Worm (Caenorhabditis elegans): ENCODE data around the gene fbxc-58.

Gene fbxc-58

DNA sequence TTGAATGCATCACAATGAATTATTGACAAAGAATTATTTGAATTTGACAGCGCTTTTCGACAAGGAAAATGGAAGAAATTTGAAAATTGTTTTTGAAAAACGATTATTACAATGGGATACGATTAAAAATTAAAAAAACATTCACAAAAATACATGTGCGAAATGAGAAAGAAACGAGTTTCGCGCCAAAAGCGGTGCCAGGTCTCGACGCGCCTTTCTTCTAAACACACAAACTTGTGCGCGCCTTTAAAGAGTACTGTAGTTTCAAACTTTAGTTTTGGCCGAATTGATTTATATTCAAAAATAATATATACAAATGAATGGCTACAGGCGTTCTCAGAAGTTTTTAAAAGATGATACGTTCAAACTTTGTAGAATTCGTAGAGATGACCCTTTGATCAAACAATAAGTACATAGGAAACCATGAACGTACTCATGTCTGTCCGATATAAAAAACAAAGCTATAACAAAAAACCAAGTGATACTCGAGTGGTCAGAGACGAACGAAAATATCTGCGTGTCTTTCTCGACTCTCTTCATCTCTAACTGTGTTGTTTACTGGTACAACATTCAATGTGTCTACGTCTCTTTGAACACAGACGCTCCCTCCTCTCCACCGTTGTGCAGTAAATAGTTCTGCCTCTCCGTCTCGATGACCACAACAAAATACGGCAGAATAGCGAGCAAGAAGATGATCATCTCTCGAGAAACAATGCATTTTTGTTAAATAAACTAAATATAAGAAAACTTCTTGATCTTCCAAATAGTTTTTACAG is 3.3 kb upstream of the fbxc-58 start (continued):
- TF ChIP-seq ceh-79 (tag; optimal IDR thresholded peaks at IDR 0.05) (no peak), cebp-2 (GFP tag; IDR thresholded peaks at IDR 0.05) (no peak), F33H1.4 (GFP tag; IDR thresholded peaks at IDR 0.05) (peak; percentile 90), hmg-20 (GFP tag; IDR thresholded peaks at IDR 0.05) (no peak), madf-6 (GFP tag; IDR thresholded peaks at IDR 0.05) (peak; percentile 96), B0261.1 (tag; optimal IDR thresholded peaks at IDR 0.05) (no peak), lin-26 (GFP tag; IDR thresholded peaks at IDR 0.05) (no peak), nhr-179 (tag; optimal IDR thresholded peaks at IDR 0.05) (no peak), ztf-3 (GFP tag; optimal IDR thresholded peaks at IDR 0.05) (no peak), madf-10 (tag; optimal IDR thresholded peaks at IDR 0.05) (no peak), mxl-1 (tag; optimal IDR thresholded peaks at IDR 0.05) (no peak), dox-1 (GFP tag; IDR thresholded peaks at IDR 0.05) (0 out of 2 replicates have a peak, but pooled peaks have one; percentile 13), ccch-3 (GFP tag; optimal IDR thresholded peaks at IDR 0.05) (no peak), hlh-12 (tag; optimal IDR thresholded peaks at IDR 0.05) (no peak), T26A5.8 (tag; optimal IDR thresholded peaks at IDR 0.05) (no peak), fkh-3 (tag; optimal IDR thresholded peaks at IDR 0.05) (no peak), tlf-1 (GFP tag; optimal IDR thresholded peaks at IDR 0.05) (peak; percentile 50), nfyb-1 (GFP tag; IDR thresholded peaks at IDR 0.05) (no peak), lag-1 (GFP tag; IDR thresholded peaks at IDR 0.05) (no peak), rcor-1 (GFP tag; IDR thresholded peaks at IDR 0.05) (no peak), chd-7 (tag; optimal IDR thresholded peaks at IDR 0.05) (no peak), ets-4 (GFP tag; optimal IDR thresholded peaks at IDR 0.05) (no peak), Y53F4B.3 (GFP tag; IDR thresholded peaks at IDR 0.05) (no peak), hmg-1.2 (GFP tag; IDR thresholded peaks at IDR 0.05) (peak; percentile 35; the same call in 1 of the 2 replicates), egl-44 (GFP tag; IDR thresholded peaks at IDR 0.05) (no peak), hsf-1 (GFP tag; IDR thresholded peaks at IDR 0.05) (0 out of 2 replicates have a peak, but pooled peaks have one; percentile 16), ztf-25 (GFP tag; IDR thresholded peaks at IDR 0.05) (no peak), egl-18 (GFP tag; IDR thresholded peaks at IDR 0.05) (no peak), ceh-27 (GFP tag; optimal IDR thresholded peaks at IDR 0.05) (peak; percentile 24), Y95B8A.8 (GFP tag; IDR thresholded peaks at IDR 0.05) (no peak), lin-35 (GFP tag; optimal IDR thresholded peaks at IDR 0.05) (no peak), snpc-1.3 (tag; optimal IDR thresholded peaks at IDR 0.05; ENCODE audit: insufficient read depth) (peak; percentile 67), F52B5.7 (tag; optimal IDR thresholded peaks at IDR 0.05) (no peak), egrh-3 (GFP tag; IDR thresholded peaks at IDR 0.05) (no peak), F23B12.7 (tag; optimal IDR thresholded peaks at IDR 0.05; ENCODE audit: insufficient read depth) (no peak), mel-28 (tag; optimal IDR thresholded peaks at IDR 0.05; ENCODE audit: borderline replicate concordance) (no peak), K12H6.12 (tag; optimal IDR thresholded peaks at IDR 0.05) (no peak), hlh-26 (GFP tag; conservative IDR thresholded peaks at IDR 0.05) (no peak), sptf-2 (GFP tag; optimal IDR thresholded peaks at IDR 0.05) (no peak), ceh-91 (GFP tag; IDR thresholded peaks at IDR 0.05) (peak; percentile 76), F57C9.4 (tag; optimal IDR thresholded peaks at IDR 0.05) (no peak), lsy-27 (tag; optimal IDR thresholded peaks at IDR 0.05; ENCODE audit: borderline replicate concordance, insufficient read depth) (no peak), attf-5 (GFP tag; optimal IDR thresholded peaks at IDR 0.05) (peak; percentile 10), mes-4 (tag; optimal IDR thresholded peaks at IDR 0.05) (no peak), pha-4 (tag; optimal IDR thresholded peaks at IDR 0.05) (no peak), B0336.3 (GFP tag; IDR thresholded peaks at IDR 0.05) (no peak), athp-1 (tag; optimal IDR thresholded peaks at IDR 0.05) (no peak), ztf-22 (GFP tag; optimal IDR thresholded peaks at IDR 0.05) (no peak)

All from whole organism, young adult.